Worm (Caenorhabditis elegans) whole organism, mixed stage, embryonic: ENCODE results near the gene igcm-2.

Experiments used
- ceh-83 ChIP-seq: fragments of 200-800 bp; sonication (Bioruptor generic); optimal IDR thresholded peaks from 2 replicates; lab custom pipeline; 2018; ENCODE audit warnings: mild to moderate bottlenecking, missing genetic modification characterization, missing compliant biosample characterization
- drap-1 ChIP-seq: fragments of 200-800 bp; sonication (Bioruptor generic); optimal IDR thresholded peaks from 3 replicates; lab custom pipeline; 2018; ENCODE audit warnings: mild to moderate bottlenecking, missing genetic modification characterization, missing compliant biosample characterization
- flh-1 ChIP-seq: fragments of 200-800 bp; sonication (Bioruptor generic); optimal IDR thresholded peaks from 2 replicates; lab custom pipeline; 2018; ENCODE audit warnings: mild to moderate bottlenecking, missing genetic modification characterization, moderate library complexity, missing compliant biosample characterization
- nhr-28 ChIP-seq: fragments of 150-350 bp; optimal IDR thresholded peaks from 2 replicates; lab custom pipeline; 2014; ENCODE audit warnings: missing biosample characterization, missing genetic modification characterization

- TF ChIP-seq drap-1 (GFP tag; lab: Kevin White, UChicago) (no peak), nhr-28 (tag; lab: Kevin White, UChicago) (no peak), ceh-83 (GFP tag; lab: Kevin White, UChicago) (no peak), flh-1 (GFP tag; lab: Kevin White, UChicago) (no peak)
Measured at ce11 chrX:6355030-6355635, 36.3 kb downstream of the igcm-2 start, which contains the start of gene C03B1.5.
